Fruit fly (Drosophila melanogaster) whole organism, embryonic: ENCODE results near the gene CG34301.

Source experiments
- Asciz ChIP-seq: fragments of 200-800 bp; sonication (Bioruptor generic); optimal IDR thresholded peaks from 2 replicates; lab custom pipeline; 2017; ENCODE audit warnings: missing biosample characterization, mild to moderate bottlenecking, missing genetic modification characterization, missing genetic modification reagents
- B-H2 ChIP-seq: fragments of 200-800 bp; sonication (Bioruptor generic); optimal IDR thresholded peaks from 2 replicates; lab custom pipeline; 2018; ENCODE audit warnings: missing biosample characterization, mild to moderate bottlenecking, missing genetic modification characterization
- CG10543 ChIP-seq: fragments of 200-800 bp; sonication (Bioruptor generic); optimal IDR thresholded peaks from 3 replicates; lab custom pipeline; 2017; ENCODE audit warnings: missing biosample characterization, mild to moderate bottlenecking, missing genetic modification characterization, moderate library complexity
- CG11560 ChIP-seq: fragments of 200-800 bp; sonication (Bioruptor generic); IDR thresholded peaks from 3 replicates; pipeline ENCODE4 v1.3.6; 2022; ENCODE audit warnings: missing biosample characterization, missing genetic modification characterization
- CG12155 ChIP-seq: fragments of 200-800 bp; sonication (Bioruptor generic); optimal IDR thresholded peaks from 3 replicates; lab custom pipeline; 2016; ENCODE audit warnings: missing biosample characterization, missing genetic modification characterization
- CG12299 ChIP-seq: fragments of 200-800 bp; sonication (Bioruptor generic); optimal IDR thresholded peaks from 2 replicates; lab custom pipeline; 2018; ENCODE audit warnings: missing biosample characterization, mild to moderate bottlenecking, missing genetic modification characterization
- CG12769 ChIP-seq: fragments of 200-800 bp; sonication (Bioruptor generic); optimal IDR thresholded peaks from 2 replicates; lab custom pipeline; 2019; ENCODE audit warnings: missing biosample characterization, mild to moderate bottlenecking, missing genetic modification characterization, moderate library complexity
- CG13287 ChIP-seq: fragments of 200-800 bp; sonication (Bioruptor generic); IDR thresholded peaks from 2 replicates; pipeline ENCODE4 v1.3.6; 2022; ENCODE audit warnings: missing biosample characterization, missing genetic modification characterization; ENCODE audit not compliant: partially characterized antibody
- CG13894 ChIP-seq: fragments of 200-800 bp; sonication (Bioruptor generic); optimal IDR thresholded peaks from 3 replicates; lab custom pipeline; 2018; ENCODE audit warnings: missing biosample characterization, mild to moderate bottlenecking, missing genetic modification characterization, moderate library complexity
- CG15011 ChIP-seq: fragments of 200-800 bp; sonication (Bioruptor generic); optimal IDR thresholded peaks from 3 replicates; lab custom pipeline; 2018; ENCODE audit warnings: missing biosample characterization, mild to moderate bottlenecking, missing genetic modification characterization
- CG16815 ChIP-seq: fragments of 200-800 bp; sonication (Bioruptor generic); optimal IDR thresholded peaks from 3 replicates; lab custom pipeline; 2017; ENCODE audit warnings: missing biosample characterization, mild to moderate bottlenecking, missing genetic modification characterization
- CG18619 ChIP-seq: fragments of 200-800 bp; sonication (Bioruptor generic); optimal IDR thresholded peaks from 3 replicates; lab custom pipeline; 2017; ENCODE audit warnings: missing biosample characterization, mild to moderate bottlenecking, missing genetic modification characterization
- CG30403 ChIP-seq: fragments of 200-800 bp; sonication (Bioruptor generic); optimal IDR thresholded peaks from 3 replicates; lab custom pipeline; 2016; ENCODE audit warnings: missing biosample characterization, missing genetic modification characterization
- CG32767 ChIP-seq: fragments of 200-800 bp; sonication (Bioruptor generic); IDR thresholded peaks from 2 replicates; pipeline ENCODE4 v1.3.6; 2022; ENCODE audit warnings: missing biosample characterization, missing genetic modification characterization
- CG6272 ChIP-seq: fragments of 200-800 bp; sonication (Bioruptor generic); IDR thresholded peaks from 2 replicates; pipeline ENCODE4 v1.3.6; 2022; ENCODE audit warnings: missing biosample characterization, missing genetic modification characterization
- CG7372 ChIP-seq: fragments of 200-800 bp; sonication (Bioruptor generic); IDR thresholded peaks from 2 replicates; pipeline ENCODE4 v1.3.6; 2022; ENCODE audit warnings: missing biosample characterization, missing genetic modification characterization
- CG8388 ChIP-seq: fragments of 200-800 bp; sonication (Bioruptor generic); optimal IDR thresholded peaks from 2 replicates; lab custom pipeline; 2019; ENCODE audit warnings: missing biosample characterization, mild to moderate bottlenecking, missing genetic modification characterization, moderate library complexity
- Camta ChIP-seq: fragments of 200-800 bp; sonication (Bioruptor generic); optimal IDR thresholded peaks from 2 replicates; lab custom pipeline; 2016; ENCODE audit warnings: missing biosample characterization, missing genetic modification characterization
- Dbx ChIP-seq: fragments of 200-800 bp; sonication (Bioruptor generic); IDR thresholded peaks from 3 replicates; pipeline ENCODE4 v1.3.6; 2022; ENCODE audit warnings: missing biosample characterization, missing genetic modification characterization
- Deaf1 ChIP-seq: fragments of 200-800 bp; optimal IDR thresholded peaks from 3 replicates; lab custom pipeline; 2019; ENCODE audit warnings: missing biosample characterization, mild to moderate bottlenecking, missing genetic modification characterization, moderate library complexity
- Hr51 ChIP-seq, 2 experiments: fragments of 200-800 bp; sonication (Bioruptor generic); optimal IDR thresholded peaks; 2 replicates in 1 of 2; 3 replicates in 1 of 2; lab custom pipeline; 2016 to 2018; ENCODE audit warnings: missing biosample characterization in 2 of 2, missing genetic modification characterization in 2 of 2, mild to moderate bottlenecking in 1 of 2, moderate library complexity in 1 of 2
- Hsf ChIP-seq: fragments of 200-800 bp; sonication (Bioruptor generic); optimal IDR thresholded peaks from 3 replicates; lab custom pipeline; 2016; ENCODE audit warnings: missing biosample characterization, missing genetic modification characterization
- MTF-1 ChIP-seq: fragments of 200-800 bp; sonication (Bioruptor generic); optimal IDR thresholded peaks from 2 replicates; lab custom pipeline; 2018; ENCODE audit warnings: missing biosample characterization, mild to moderate bottlenecking, missing genetic modification characterization, borderline replicate concordance
- NC2β ChIP-seq: fragments of 200-800 bp; sonication (Bioruptor generic); optimal IDR thresholded peaks from 2 replicates; lab custom pipeline; 2016; ENCODE audit warnings: missing biosample characterization, missing genetic modification characterization
- Pdp1 ChIP-seq, 2 experiments: fragments of 200-800 bp; sonication (Bioruptor generic); optimal IDR thresholded peaks; 3 replicates each; lab custom pipeline; 2016; ENCODE audit warnings: missing biosample characterization in 2 of 2, missing genetic modification characterization in 2 of 2, mild to moderate bottlenecking in 1 of 2, moderate library complexity in 1 of 2
- Sox100B ChIP-seq: fragments of 200-800 bp; sonication (Bioruptor generic); optimal IDR thresholded peaks from 3 replicates; lab custom pipeline; 2018; ENCODE audit warnings: missing biosample characterization, mild to moderate bottlenecking, missing genetic modification characterization
- abd-A ChIP-seq: fragments of 200-800 bp; sonication (Bioruptor generic); optimal IDR thresholded peaks from 3 replicates; lab custom pipeline; 2019; ENCODE audit warnings: missing biosample characterization, mild to moderate bottlenecking, missing genetic modification characterization, moderate library complexity
- bab2 ChIP-seq: fragments of 200-800 bp; sonication (Bioruptor generic); optimal IDR thresholded peaks from 2 replicates; lab custom pipeline; 2016; ENCODE audit warnings: missing biosample characterization, missing genetic modification characterization
- chinmo ChIP-seq: fragments of 200-800 bp; sonication (Bioruptor generic); IDR thresholded peaks from 4 replicates; pipeline ENCODE4 v1.3.6; 2022; ENCODE audit warnings: missing biosample characterization, missing genetic modification characterization; ENCODE audit not compliant: partially characterized antibody
- chn ChIP-seq: fragments of 200-800 bp; sonication (Bioruptor generic); optimal IDR thresholded peaks from 2 replicates; lab custom pipeline; 2016; ENCODE audit warnings: missing biosample characterization, missing genetic modification characterization
- eve ChIP-seq, 2 experiments: fragments of >200 bp; optimal IDR thresholded peaks; 2 replicates each; lab custom pipeline; 2017; ENCODE audit warnings: missing biosample characterization in 2 of 2, missing genetic modification characterization in 2 of 2
- fd64A ChIP-seq: fragments of 200-800 bp; sonication (Bioruptor generic); optimal IDR thresholded peaks from 3 replicates; lab custom pipeline; 2018; ENCODE audit warnings: missing biosample characterization, mild to moderate bottlenecking, missing genetic modification characterization
- hb ChIP-seq: fragments of 200-800 bp; sonication (Bioruptor generic); IDR thresholded peaks from 3 replicates; pipeline ENCODE4 v1.3.6; 2022; ENCODE audit warnings: missing biosample characterization, missing genetic modification characterization; ENCODE audit not compliant: partially characterized antibody
- mirr ChIP-seq: fragments of 200-800 bp; sonication (Bioruptor generic); optimal IDR thresholded peaks from 3 replicates; lab custom pipeline; 2018; ENCODE audit warnings: missing biosample characterization, mild to moderate bottlenecking, missing genetic modification characterization
- onecut ChIP-seq: fragments of 200-800 bp; sonication (Bioruptor generic); IDR thresholded peaks from 2 replicates; pipeline ENCODE4 v1.3.6; 2022; ENCODE audit warnings: missing biosample characterization, missing genetic modification characterization
- sd ChIP-seq: fragments of 200-800 bp; sonication (Bioruptor generic); optimal IDR thresholded peaks from 3 replicates; lab custom pipeline; 2018; ENCODE audit warnings: missing biosample characterization, mild to moderate bottlenecking, missing genetic modification characterization, moderate library complexity
- sens ChIP-seq: fragments of 200-800 bp; sonication (Bioruptor generic); peaks from one replicate; lab custom pipeline; 2016; ENCODE audit warnings: missing biosample characterization, missing genetic modification characterization
- sob ChIP-seq: fragments of 200-800 bp; sonication (Bioruptor generic); IDR thresholded peaks from 2 replicates; pipeline ENCODE4 v1.3.6; 2022; ENCODE audit warnings: missing biosample characterization, missing genetic modification characterization
- ssp ChIP-seq: fragments of 200-800 bp; sonication (Bioruptor generic); IDR thresholded peaks from 2 replicates; pipeline ENCODE4 v1.3.6; 2022; ENCODE audit warnings: missing biosample characterization, missing genetic modification characterization
- tin ChIP-seq: fragments of 200-800 bp; sonication (Bioruptor generic); optimal IDR thresholded peaks from 3 replicates; lab custom pipeline; 2016; ENCODE audit warnings: missing biosample characterization, missing genetic modification characterization
- twi ChIP-seq: fragments of 200-800 bp; optimal IDR thresholded peaks from 2 replicates; lab custom pipeline; 2019; ENCODE audit warnings: missing biosample characterization, mild to moderate bottlenecking, missing genetic modification characterization, moderate library complexity
- wek ChIP-seq: fragments of 200-800 bp; sonication (Bioruptor generic); optimal IDR thresholded peaks from 3 replicates; lab custom pipeline; 2018; ENCODE audit warnings: missing biosample characterization, mild to moderate bottlenecking, missing genetic modification characterization, moderate library complexity
- zen ChIP-seq: fragments of 200-800 bp; sonication (Bioruptor generic); optimal IDR thresholded peaks from 3 replicates; lab custom pipeline; 2018; ENCODE audit warnings: missing biosample characterization, mild to moderate bottlenecking, missing genetic modification characterization, moderate library complexity

Gene CG34301

dm6 chr3R:8793726-8794125 is 20.5 kb downstream of the CG34301 start (continued):
- TF ChIP-seq CG15011 (GFP tag; lab: Kevin White, UChicago): no peak
- no peak for TF ChIP-seq zen
- no peak for TF ChIP-seq CG11560
- no peak for TF ChIP-seq chn (GFP tag; lab: Kevin White, UChicago)
- TF ChIP-seq Asciz (GFP tag; lab: Kevin White, UChicago): no peak
- no peak for TF ChIP-seq CG13287 (GFP tag; lab: Robert Waterston, UW)
- TF ChIP-seq MTF-1 (GFP tag; lab: Kevin White, UChicago): no peak
- TF ChIP-seq CG32767: no peak
- no peak for TF ChIP-seq fd64A (GFP tag; lab: Kevin White, UChicago)
- TF ChIP-seq CG12769: no peak
- no peak for TF ChIP-seq B-H2 (GFP tag; lab: Kevin White, UChicago)
- TF ChIP-seq CG30403 (GFP tag; lab: Kevin White, UChicago): no peak
- no peak for TF ChIP-seq tin (GFP tag; lab: Kevin White, UChicago)
- no peak for TF ChIP-seq NC2β (GFP tag; lab: Kevin White, UChicago)
- TF ChIP-seq CG7372: no peak
- TF ChIP-seq CG8388 (GFP tag; lab: Kevin White, UChicago): no peak
- TF ChIP-seq bab2 (GFP tag; lab: Kevin White, UChicago): no peak
- no peak for TF ChIP-seq Sox100B (GFP tag; lab: Kevin White, UChicago)
- TF ChIP-seq Pdp1 (GFP tag; optimal IDR thresholded peaks at IDR 0.05; lab: Kevin White, UChicago): peak in 1 of 2 experiments; percentile 23

dm6 chr3R:8794384-8794783 is 21.1 kb downstream of the CG34301 start, which contains the start of gene Ir85a:
Gene Ir85a, plus strand, starts transcription at chr3R:8794684.
- TF ChIP-seq Camta (GFP tag; lab: Kevin White, UChicago): no peak
- no peak for TF ChIP-seq Hsf (GFP tag; lab: Kevin White, UChicago)
- TF ChIP-seq eve (GFP tag; optimal IDR thresholded peaks at IDR 0.05; lab: Kevin White, UChicago): no peak
- TF ChIP-seq CG16815 (GFP tag; lab: Kevin White, UChicago): no peak
- TF ChIP-seq wek (GFP tag; lab: Kevin White, UChicago): no peak
- TF ChIP-seq CG18619 (GFP tag; lab: Kevin White, UChicago): no peak
- no peak for TF ChIP-seq Asciz (GFP tag; lab: Kevin White, UChicago)
- no peak for TF ChIP-seq ssp
- TF ChIP-seq hb: no peak
- no peak for TF ChIP-seq onecut
- no peak for TF ChIP-seq CG12299 (tag; lab: Kevin White, UChicago)

- TF ChIP-seq CG13894 (tag; lab: Kevin White, UChicago) (peak; percentile 60), Hr51 (GFP tag; optimal IDR thresholded peaks at IDR 0.05; lab: Kevin White, UChicago) (no peak), CG12155 (GFP tag; lab: Kevin White, UChicago) (no peak), chinmo (GFP tag; lab: Robert Waterston, UW) (0 out of 4 replicates have a peak, but pooled peaks have one; percentile 11), CG6272 (no peak), Pdp1 (GFP tag; optimal IDR thresholded peaks at IDR 0.05; lab: Kevin White, UChicago) (no peak), sd (tag; lab: Kevin White, UChicago) (peak; percentile 68), sob (GFP tag; lab: Robert Waterston, UW) (no peak), twi (tag; lab: Kevin White, UChicago) (peak; percentile 36), CG12769 (peak; percentile 28), sens (GFP tag; lab: Kevin White, UChicago) (peak; percentile 44), abd-A (tag; lab: Kevin White, UChicago) (peak; percentile 71), CG10543 (GFP tag; lab: Kevin White, UChicago) (peak; percentile 56), mirr (GFP tag; lab: Kevin White, UChicago) (peak; percentile 60), Dbx (GFP tag; lab: Robert Waterston, UW) (no peak), onecut (peak; percentile 37; the same call in 1 of the 2 replicates), Deaf1 (peak; percentile 13)
Observed at dm6 chr3R:8798332-8798731, 25.1 kb downstream of the CG34301 start.
